Fruit fly (Drosophila melanogaster): ENCODE data around the gene CG15357.

The CG15357 gene

dm6 chr2L:1972450-1973119 lies 27.1 kb upstream of the CG15357 start (continued):
- TF ChIP-seq Adf1 (GFP tag; IDR thresholded peaks at IDR 0.05) (peak; percentile 95), repo (GFP tag; optimal IDR thresholded peaks at IDR 0.05) (no peak), insv (GFP tag; optimal IDR thresholded peaks at IDR 0.05) (peak in 1 of 2 experiments; percentile 67), trem (tag; optimal IDR thresholded peaks at IDR 0.05) (no peak), HHEX (GFP tag; optimal IDR thresholded peaks at IDR 0.05) (no peak), CG5245 (GFP tag; optimal IDR thresholded peaks at IDR 0.05) (no peak), Six4 (GFP tag; optimal IDR thresholded peaks at IDR 0.05) (no peak), Lim3 (GFP tag; IDR thresholded peaks at IDR 0.05) (no peak), CG16813 (GFP tag; IDR thresholded peaks at IDR 0.05; ENCODE audit: partially characterized antibody) (0 out of 3 replicates have a peak, but pooled peaks have one; percentile 9), ab (GFP tag; optimal IDR thresholded peaks at IDR 0.05) (no peak), chif (GFP tag; optimal IDR thresholded peaks at IDR 0.05) (no peak), salm (tag; optimal IDR thresholded peaks at IDR 0.05) (no peak), NK7.1 (GFP tag; optimal IDR thresholded peaks at IDR 0.05) (no peak), CG12769 (tag; optimal IDR thresholded peaks at IDR 0.05) (no peak), CG10321 (GFP tag; IDR thresholded peaks at IDR 0.05) (peak; percentile 98), stc (GFP tag; IDR thresholded peaks at IDR 0.05) (no peak), CG2116 (GFP tag; optimal IDR thresholded peaks at IDR 0.05) (no peak), odd (GFP tag; optimal IDR thresholded peaks at IDR 0.05) (no peak), CG9609 (GFP tag; optimal IDR thresholded peaks at IDR 0.05) (no peak), knrl (GFP tag; IDR thresholded peaks at IDR 0.05; ENCODE audit: partially characterized antibody) (peak; percentile 28; the same call in 1 of the 3 replicates), dpn (GFP tag; optimal IDR thresholded peaks at IDR 0.05) (no peak), vfl (GFP tag; optimal IDR thresholded peaks at IDR 0.05) (no peak), CG12659 (GFP tag; optimal IDR thresholded peaks at IDR 0.05) (no peak), sens (GFP tag) (peak; percentile 65), h (optimal IDR thresholded peaks at IDR 0.05) (no peak), ara (GFP tag; IDR thresholded peaks at IDR 0.05) (no peak), toy (GFP tag; IDR thresholded peaks at IDR 0.05) (no peak), kah (GFP tag; optimal IDR thresholded peaks at IDR 0.05) (no peak), dm (GFP tag; optimal IDR thresholded peaks at IDR 0.05) (no peak), HLHmδ (GFP tag; optimal IDR thresholded peaks at IDR 0.05) (peak; percentile 1), CG10959 (GFP tag; IDR thresholded peaks at IDR 0.05) (no peak), sc (optimal IDR thresholded peaks at IDR 0.05) (no peak), sc (GFP tag; optimal IDR thresholded peaks at IDR 0.05) (no peak), nmo (GFP tag; optimal IDR thresholded peaks at IDR 0.05) (peak; percentile 35), ato (GFP tag; IDR thresholded peaks at IDR 0.05; ENCODE audit: partially characterized antibody) (no peak), MTF-1 (GFP tag; optimal IDR thresholded peaks at IDR 0.05; ENCODE audit: borderline replicate concordance) (no peak), CG6791 (GFP tag; IDR thresholded peaks at IDR 0.05; ENCODE audit: partially characterized antibody) (peak; percentile 64; the same call in 2 of the 3 replicates), CG8944 (GFP tag; optimal IDR thresholded peaks at IDR 0.05) (no peak), twi (tag; optimal IDR thresholded peaks at IDR 0.05) (peak; percentile 17), Myb (GFP tag; optimal IDR thresholded peaks at IDR 0.05) (no peak), CG17186 (GFP tag; optimal IDR thresholded peaks at IDR 0.05) (no peak), CG15073 (GFP tag; optimal IDR thresholded peaks at IDR 0.05) (no peak), crc (GFP tag; optimal IDR thresholded peaks at IDR 0.05) (no peak), Scr (GFP tag; IDR thresholded peaks at IDR 0.05; ENCODE audit: partially characterized antibody) (peak; percentile 39; the same call in 1 of the 2 replicates), Nf-YA (GFP tag; IDR thresholded peaks at IDR 0.05) (peak; percentile 82), Stat92E (GFP tag; optimal IDR thresholded peaks at IDR 0.05) (no peak), Sox100B (GFP tag; optimal IDR thresholded peaks at IDR 0.05) (no peak), nerfin-2 (GFP tag; IDR thresholded peaks at IDR 0.05; ENCODE audit: partially characterized antibody) (0 out of 2 replicates have a peak, but pooled peaks have one; percentile 9), Med (GFP tag) (peak; percentile 67), pfk (GFP tag; optimal IDR thresholded peaks at IDR 0.05) (no peak)
